Fruit fly (Drosophila melanogaster) whole organism, embryonic: ENCODE data around the gene Mst89B.

Source experiments
- Adf1 ChIP-seq: fragments of 200-800 bp; sonication (Bioruptor generic); IDR thresholded peaks from 2 replicates; pipeline ENCODE4 v1.3.6; 2022; ENCODE audit warnings: missing biosample characterization, missing genetic modification characterization
- Aef1 ChIP-seq: fragments of 200-800 bp; sonication (Bioruptor generic); IDR thresholded peaks from 3 replicates; pipeline ENCODE4 v1.3.6; 2022; ENCODE audit warnings: missing biosample characterization, missing genetic modification characterization
- Atf3 ChIP-seq: fragments of 200-800 bp; sonication (Bioruptor generic); optimal IDR thresholded peaks from 3 replicates; lab custom pipeline; 2016; ENCODE audit warnings: missing biosample characterization, missing genetic modification characterization
- Atf6 ChIP-seq: fragments of 200-800 bp; sonication (Bioruptor generic); IDR thresholded peaks from 2 replicates; pipeline ENCODE4 v1.3.6; 2022; ENCODE audit warnings: missing biosample characterization, missing genetic modification characterization
- CG10543 ChIP-seq: fragments of 200-800 bp; sonication (Bioruptor generic); optimal IDR thresholded peaks from 3 replicates; lab custom pipeline; 2017; ENCODE audit warnings: missing biosample characterization, mild to moderate bottlenecking, missing genetic modification characterization, moderate library complexity
- CG10959 ChIP-seq: fragments of 200-800 bp; sonication (Bioruptor generic); IDR thresholded peaks from 2 replicates; pipeline ENCODE4 v1.3.6; 2022; ENCODE audit warnings: missing biosample characterization, missing genetic modification characterization
- CG11695 ChIP-seq: fragments of 200-800 bp; sonication (Bioruptor generic); IDR thresholded peaks from 3 replicates; pipeline ENCODE4 v1.3.6; 2022; ENCODE audit warnings: missing biosample characterization, missing genetic modification characterization
- CG11696 ChIP-seq: fragments of 200-800 bp; sonication (Bioruptor generic); IDR thresholded peaks from 2 replicates; pipeline ENCODE4 v1.3.6; 2022; ENCODE audit warnings: missing biosample characterization, missing genetic modification characterization
- CG11723 ChIP-seq: fragments of 200-800 bp; sonication (Bioruptor generic); optimal IDR thresholded peaks from 2 replicates; lab custom pipeline; 2017; ENCODE audit warnings: missing biosample characterization, mild to moderate bottlenecking, missing genetic modification characterization
- CG12219 ChIP-seq: fragments of 200-800 bp; sonication (Bioruptor generic); optimal IDR thresholded peaks from 3 replicates; lab custom pipeline; 2018; ENCODE audit warnings: missing biosample characterization, mild to moderate bottlenecking, missing genetic modification characterization
- CG13123 ChIP-seq: fragments of 200-800 bp; sonication (Bioruptor generic); optimal IDR thresholded peaks from 2 replicates; lab custom pipeline; 2016; ENCODE audit warnings: missing biosample characterization, missing genetic modification characterization
- CG13287 ChIP-seq: fragments of 200-800 bp; sonication (Bioruptor generic); IDR thresholded peaks from 2 replicates; pipeline ENCODE4 v1.3.6; 2022; ENCODE audit warnings: missing biosample characterization, missing genetic modification characterization; ENCODE audit not compliant: partially characterized antibody
- CG13775 ChIP-seq: fragments of 200-800 bp; sonication (Bioruptor generic); optimal IDR thresholded peaks from 3 replicates; lab custom pipeline; 2017; ENCODE audit warnings: missing biosample characterization, mild to moderate bottlenecking, missing genetic modification characterization
- CG14710 ChIP-seq: fragments of 200-800 bp; sonication (Bioruptor generic); optimal IDR thresholded peaks from 3 replicates; lab custom pipeline; 2019; ENCODE audit warnings: missing biosample characterization, mild to moderate bottlenecking, missing genetic modification characterization, moderate library complexity
- CG2116 ChIP-seq: fragments of 200-800 bp; sonication (Bioruptor generic); optimal IDR thresholded peaks from 3 replicates; lab custom pipeline; 2018; ENCODE audit warnings: missing biosample characterization, mild to moderate bottlenecking, missing genetic modification characterization
- CG2120 ChIP-seq: fragments of 200-800 bp; sonication (Bioruptor generic); optimal IDR thresholded peaks from 3 replicates; lab custom pipeline; 2016; ENCODE audit warnings: missing biosample characterization, missing genetic modification characterization
- CG31388 ChIP-seq: fragments of 200-800 bp; sonication (Bioruptor generic); optimal IDR thresholded peaks from 2 replicates; lab custom pipeline; 2016; ENCODE audit warnings: missing biosample characterization, missing genetic modification characterization
- CG31441 ChIP-seq: fragments of 200-800 bp; sonication (Bioruptor generic); IDR thresholded peaks from 2 replicates; pipeline ENCODE4 v1.3.6; 2022; ENCODE audit warnings: missing biosample characterization, missing genetic modification characterization
- CG3163 ChIP-seq: fragments of 200-800 bp; sonication (Bioruptor generic); optimal IDR thresholded peaks from 3 replicates; lab custom pipeline; 2016; ENCODE audit warnings: missing biosample characterization, missing genetic modification characterization
- CG3847 ChIP-seq: fragments of 200-800 bp; sonication (Bioruptor generic); IDR thresholded peaks from 2 replicates; pipeline ENCODE4 v1.3.6; 2022; ENCODE audit warnings: missing biosample characterization, missing genetic modification characterization
- CG4360 ChIP-seq: fragments of 200-800 bp; sonication (Bioruptor generic); IDR thresholded peaks from 2 replicates; pipeline ENCODE4 v1.3.6; 2022; ENCODE audit warnings: missing biosample characterization, missing genetic modification characterization
- CG5953 ChIP-seq: fragments of 200-800 bp; sonication (Bioruptor generic); IDR thresholded peaks from 2 replicates; pipeline ENCODE4 v1.3.6; 2022; ENCODE audit warnings: missing biosample characterization, missing genetic modification characterization
- CrebB ChIP-seq: fragments of 200-800 bp; sonication (Bioruptor generic); optimal IDR thresholded peaks from 3 replicates; lab custom pipeline; 2018; ENCODE audit warnings: missing biosample characterization, mild to moderate bottlenecking, missing genetic modification characterization
- D19A ChIP-seq: fragments of 200-800 bp; optimal IDR thresholded peaks from 3 replicates; lab custom pipeline; 2019; ENCODE audit warnings: missing biosample characterization, mild to moderate bottlenecking, missing genetic modification characterization, moderate library complexity
- Dbx ChIP-seq: fragments of 200-800 bp; sonication (Bioruptor generic); IDR thresholded peaks from 3 replicates; pipeline ENCODE4 v1.3.6; 2022; ENCODE audit warnings: missing biosample characterization, missing genetic modification characterization
- Doc2 ChIP-seq: fragments of 200-800 bp; sonication (Bioruptor generic); IDR thresholded peaks from 2 replicates; pipeline ENCODE4 v1.3.6; 2022; ENCODE audit warnings: missing biosample characterization, missing genetic modification characterization
- E2f2 ChIP-seq: fragments of 200-800 bp; sonication (Bioruptor generic); IDR thresholded peaks from 2 replicates; pipeline ENCODE4 v1.3.6; 2022; ENCODE audit warnings: missing biosample characterization, missing genetic modification characterization
- Ets65A ChIP-seq: fragments of 200-800 bp; sonication (Bioruptor generic); peaks from one replicate; lab custom pipeline; 2016; ENCODE audit warnings: missing biosample characterization, missing genetic modification characterization
- GATAe ChIP-seq: fragments of 200-800 bp; sonication (Bioruptor generic); conservative IDR thresholded peaks from 2 replicates; pipeline ENCODE4 v1.3.6; 2022; ENCODE audit warnings: missing biosample characterization, missing genetic modification characterization
- H15 ChIP-seq: fragments of 200-800 bp; sonication (Bioruptor generic); IDR thresholded peaks from 3 replicates; pipeline ENCODE4 v1.3.6; 2022; ENCODE audit warnings: missing biosample characterization, missing genetic modification characterization
- Lim3 ChIP-seq: fragments of 200-800 bp; sonication (Bioruptor generic); IDR thresholded peaks from 2 replicates; pipeline ENCODE4 v1.3.6; 2022; ENCODE audit warnings: missing biosample characterization, missing genetic modification characterization
- MTF-1 ChIP-seq: fragments of 200-800 bp; sonication (Bioruptor generic); optimal IDR thresholded peaks from 2 replicates; lab custom pipeline; 2018; ENCODE audit warnings: missing biosample characterization, mild to moderate bottlenecking, missing genetic modification characterization, borderline replicate concordance
- Meics ChIP-seq: fragments of 200-800 bp; sonication (Bioruptor generic); optimal IDR thresholded peaks from 2 replicates; lab custom pipeline; 2017; ENCODE audit warnings: missing biosample characterization, mild to moderate bottlenecking, missing genetic modification characterization
- Spps ChIP-seq: fragments of 200-800 bp; sonication (Bioruptor generic); optimal IDR thresholded peaks from 2 replicates; lab custom pipeline; 2018; ENCODE audit warnings: missing biosample characterization, mild to moderate bottlenecking, missing genetic modification characterization
- abd-A ChIP-seq: fragments of 200-800 bp; sonication (Bioruptor generic); optimal IDR thresholded peaks from 3 replicates; lab custom pipeline; 2019; ENCODE audit warnings: missing biosample characterization, mild to moderate bottlenecking, missing genetic modification characterization, moderate library complexity
- az2 ChIP-seq: fragments of 200-800 bp; sonication (Bioruptor generic); optimal IDR thresholded peaks from 3 replicates; lab custom pipeline; 2016; ENCODE audit warnings: missing biosample characterization, missing genetic modification characterization
- cad ChIP-seq: fragments of >200 bp; optimal IDR thresholded peaks from 2 replicates; lab custom pipeline; 2017; ENCODE audit warnings: missing biosample characterization, missing genetic modification characterization
- chinmo ChIP-seq: fragments of 200-800 bp; sonication (Bioruptor generic); IDR thresholded peaks from 4 replicates; pipeline ENCODE4 v1.3.6; 2022; ENCODE audit warnings: missing biosample characterization, missing genetic modification characterization; ENCODE audit not compliant: partially characterized antibody
- dan ChIP-seq: fragments of 200-800 bp; sonication (Bioruptor generic); IDR thresholded peaks from 2 replicates; pipeline ENCODE4 v1.3.6; 2022; ENCODE audit warnings: missing biosample characterization, missing genetic modification characterization
- dm ChIP-seq: fragments of 200-800 bp; sonication (Bioruptor generic); optimal IDR thresholded peaks from 3 replicates; lab custom pipeline; 2016; ENCODE audit warnings: missing biosample characterization, missing genetic modification characterization
- her ChIP-seq: fragments of 200-800 bp; sonication (Bioruptor generic); optimal IDR thresholded peaks from 2 replicates; lab custom pipeline; 2016; ENCODE audit warnings: missing biosample characterization, missing genetic modification characterization
- kni ChIP-seq: fragments of 200-800 bp; sonication (Bioruptor generic); optimal IDR thresholded peaks from 3 replicates; lab custom pipeline; 2017; ENCODE audit warnings: mild to moderate bottlenecking, missing biosample characterization, missing genetic modification reagents, missing genetic modification characterization
- nom ChIP-seq: fragments of 200-800 bp; sonication (Bioruptor generic); optimal IDR thresholded peaks from 2 replicates; lab custom pipeline; 2017; ENCODE audit warnings: missing biosample characterization, missing genetic modification characterization, mild to moderate bottlenecking, moderate library complexity, missing genetic modification reagents
- pros ChIP-seq: fragments of 200-800 bp; sonication (Bioruptor generic); optimal IDR thresholded peaks from 3 replicates; lab custom pipeline; 2019; ENCODE audit warnings: missing biosample characterization, mild to moderate bottlenecking, missing genetic modification characterization, moderate library complexity
- ranshi ChIP-seq: fragments of 200-800 bp; sonication (Bioruptor generic); IDR thresholded peaks from 2 replicates; pipeline ENCODE4 v1.3.6; 2022; ENCODE audit warnings: missing biosample characterization, missing genetic modification characterization
- sd ChIP-seq: fragments of 200-800 bp; sonication (Bioruptor generic); optimal IDR thresholded peaks from 3 replicates; lab custom pipeline; 2018; ENCODE audit warnings: missing biosample characterization, mild to moderate bottlenecking, missing genetic modification characterization, moderate library complexity
- shn ChIP-seq: fragments of 200-800 bp; sonication (Bioruptor generic); optimal IDR thresholded peaks from 3 replicates; lab custom pipeline; 2016; ENCODE audit warnings: missing biosample characterization, missing genetic modification characterization
- tap ChIP-seq: fragments of 200-800 bp; optimal IDR thresholded peaks from 3 replicates; lab custom pipeline; 2019; ENCODE audit warnings: missing biosample characterization, mild to moderate bottlenecking, missing genetic modification characterization, moderate library complexity
- trh ChIP-seq: fragments of 200-800 bp; sonication (Bioruptor generic); optimal IDR thresholded peaks from 2 replicates; lab custom pipeline; 2016; ENCODE audit warnings: missing biosample characterization, missing genetic modification characterization
- tup ChIP-seq: fragments of 200-800 bp; sonication (Bioruptor generic); optimal IDR thresholded peaks from 2 replicates; lab custom pipeline; 2016; ENCODE audit warnings: missing biosample characterization, mild to moderate bottlenecking, missing genetic modification characterization, moderate library complexity
- unpg ChIP-seq: fragments of 200-800 bp; sonication (Bioruptor generic); optimal IDR thresholded peaks from 3 replicates; lab custom pipeline; 2018; ENCODE audit warnings: missing biosample characterization, mild to moderate bottlenecking, missing genetic modification characterization, moderate library complexity

Mst89B gene

DNA sequence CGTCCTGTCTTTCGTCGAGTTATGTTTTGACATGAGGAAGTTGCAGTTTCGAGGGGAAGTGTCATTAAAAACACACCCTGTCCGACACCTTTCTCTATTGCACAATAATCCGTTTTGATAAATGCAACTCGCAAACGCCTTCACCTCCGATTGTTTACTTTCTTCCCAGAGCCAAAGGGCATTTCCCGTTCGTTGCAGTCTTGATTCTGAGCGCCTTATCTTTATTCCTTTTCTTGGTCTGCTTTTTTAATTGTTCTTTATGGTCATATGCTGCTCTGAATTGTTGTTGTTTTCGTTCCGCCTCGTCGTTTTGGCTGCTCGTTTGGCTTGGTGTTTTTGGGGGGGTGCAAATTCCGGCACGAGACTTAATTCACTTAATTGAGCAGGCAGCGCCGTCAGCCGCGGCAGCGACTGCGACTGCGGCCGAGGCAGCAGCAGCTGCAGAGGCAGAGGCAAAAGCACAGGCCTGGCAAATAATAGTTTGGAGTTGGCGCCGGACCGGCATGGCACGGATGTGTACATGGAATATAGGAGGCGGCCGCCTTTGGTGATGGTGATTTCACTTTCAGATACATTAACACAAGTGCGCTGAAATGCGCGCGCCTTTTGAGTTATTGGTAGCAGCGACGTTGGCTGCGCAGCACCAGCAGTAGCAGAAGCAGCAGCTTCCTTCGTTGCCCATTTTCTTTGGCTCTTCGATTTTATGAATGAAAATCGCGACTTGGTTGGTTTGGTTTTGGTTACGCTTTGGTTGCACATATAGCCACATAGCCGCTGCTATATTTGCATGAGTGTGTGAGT is 21.3 kb upstream of the Mst89B start (continued):
- TF ChIP-seq CG11695 (GFP tag; lab: Robert Waterston, UW), result 0 out of 3 replicates have a peak, but pooled peaks have one; percentile 32
- TF ChIP-seq ranshi, result no peak
- no peak for TF ChIP-seq tap (tag; lab: Kevin White, UChicago)
- peak; percentile 68; the same call in 1 of the 4 replicates for TF ChIP-seq chinmo
- TF ChIP-seq her (GFP tag; lab: Kevin White, UChicago), result no peak
- no peak for TF ChIP-seq E2f2 (GFP tag; lab: Robert Waterston, UW)
- no peak for TF ChIP-seq CG5953 (GFP tag; lab: Robert Waterston, UW)
- no peak for TF ChIP-seq Aef1 (GFP tag; lab: Robert Waterston, UW)
- TF ChIP-seq MTF-1 (GFP tag; lab: Kevin White, UChicago), result no peak
- TF ChIP-seq CG14710 (tag; lab: Kevin White, UChicago), result no peak
- TF ChIP-seq CG12219 (GFP tag; lab: Kevin White, UChicago), result no peak
- TF ChIP-seq CG10959, result no peak
- no peak for TF ChIP-seq cad (GFP tag; lab: Kevin White, UChicago)
- no peak for TF ChIP-seq az2 (GFP tag; lab: Kevin White, UChicago)
- TF ChIP-seq Meics, result no peak
- TF ChIP-seq CG13775 (GFP tag; lab: Kevin White, UChicago), result no peak
- no peak for TF ChIP-seq kni (GFP tag; lab: Kevin White, UChicago)
- TF ChIP-seq CG31388, result no peak
- no peak for TF ChIP-seq CG13123
- no peak for TF ChIP-seq CG11696
- TF ChIP-seq CG13287 (GFP tag; lab: Robert Waterston, UW), result no peak
- peak; percentile 95 for TF ChIP-seq Adf1 (GFP tag; lab: Robert Waterston, UW)
- no peak for TF ChIP-seq dan (GFP tag; lab: Robert Waterston, UW)
- TF ChIP-seq nom, result no peak
- TF ChIP-seq Spps (tag; lab: Kevin White, UChicago), result no peak
- TF ChIP-seq Doc2 (GFP tag; lab: Robert Waterston, UW), result no peak
- no peak for TF ChIP-seq Atf6 (GFP tag; lab: Robert Waterston, UW)
- TF ChIP-seq abd-A, result peak; percentile 36
- no peak for TF ChIP-seq shn
- TF ChIP-seq CG2120 (GFP tag; lab: Kevin White, UChicago), result no peak
- no peak for TF ChIP-seq Atf3
- no peak for TF ChIP-seq GATAe (GFP tag; lab: Robert Waterston, UW)
- 0 out of 2 replicates have a peak, but pooled peaks have one; percentile 12 for TF ChIP-seq CG3847 (GFP tag; lab: Robert Waterston, UW)
- no peak for TF ChIP-seq CG31441 (GFP tag; lab: Robert Waterston, UW)
- TF ChIP-seq dm (GFP tag; lab: Kevin White, UChicago), result no peak
- TF ChIP-seq H15, result no peak
- 0 out of 3 replicates have a peak, but pooled peaks have one; percentile 29 for TF ChIP-seq Dbx (GFP tag; lab: Robert Waterston, UW)
- TF ChIP-seq Ets65A, result peak; percentile 32
- TF ChIP-seq CG2116 (GFP tag; lab: Kevin White, UChicago), result no peak
- peak; percentile 35 for TF ChIP-seq D19A (tag; lab: Kevin White, UChicago)
- TF ChIP-seq CG11723 (GFP tag; lab: Kevin White, UChicago), result no peak
- no peak for TF ChIP-seq CrebB (tag; lab: Kevin White, UChicago)
- TF ChIP-seq trh (GFP tag; lab: Kevin White, UChicago), result no peak
- no peak for TF ChIP-seq CG10543
- no peak for TF ChIP-seq Lim3 (GFP tag; lab: Robert Waterston, UW)
- no peak for TF ChIP-seq unpg (GFP tag; lab: Kevin White, UChicago)
- no peak for TF ChIP-seq tup (GFP tag; lab: Kevin White, UChicago)
- TF ChIP-seq CG3163 (GFP tag; lab: Kevin White, UChicago), result no peak
- peak; percentile 48 for TF ChIP-seq CG4360 (GFP tag; lab: Robert Waterston, UW)
- peak; percentile 42 for TF ChIP-seq pros (GFP tag; lab: Kevin White, UChicago)
- peak; percentile 73 for TF ChIP-seq sd (tag; lab: Kevin White, UChicago)
